Worm (Caenorhabditis elegans): ENCODE measurements around the gene str-84.

DNA sequence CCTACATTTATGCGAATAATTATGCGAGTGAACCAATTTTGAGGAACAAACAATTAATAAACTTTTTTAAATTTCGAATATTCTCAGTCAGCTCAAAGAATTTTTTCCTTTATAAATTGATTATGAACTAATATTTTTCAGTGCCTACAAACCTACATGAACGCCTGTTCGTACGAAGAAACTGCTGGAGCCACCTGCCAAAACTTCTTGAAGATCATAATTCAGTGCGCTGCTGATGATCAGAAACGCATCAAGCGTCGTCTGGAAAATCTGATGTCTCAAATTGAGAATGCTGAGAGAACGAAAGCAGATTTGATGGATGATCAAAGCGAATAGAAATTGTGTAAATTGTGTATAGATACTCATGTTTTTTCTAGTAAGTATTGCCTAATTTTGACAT is 41.8 kb downstream of the str-84 start:
- TF ChIP-seq nhr-76 (tag; optimal IDR thresholded peaks at IDR 0.05) (no peak), ama-1 (optimal IDR thresholded peaks at IDR 0.05) (no peak), vab-15 (tag; optimal IDR thresholded peaks at IDR 0.05) (no peak), lin-14 (GFP tag; optimal IDR thresholded peaks at IDR 0.05) (no peak), grh-1 (GFP tag; IDR thresholded peaks at IDR 0.05) (no peak), mep-1 (tag; optimal IDR thresholded peaks at IDR 0.05) (no peak), nhr-237 (tag; optimal IDR thresholded peaks at IDR 0.05) (no peak), ztf-11 (tag; optimal IDR thresholded peaks at IDR 0.05) (no peak), snpc-4 (tag; optimal IDR thresholded peaks at IDR 0.05) (no peak)
